Worm (Caenorhabditis elegans) whole organism, L4 larva: ENCODE measurements around the gene coel-1.

Experiments
- ceh-62 ChIP-seq: sonication (generic microtip); optimal IDR thresholded peaks from 2 replicates; lab custom pipeline; 2017; ENCODE audit warnings: missing biosample characterization, missing genetic modification characterization
- daf-12 ChIP-seq: fragments of 150-350 bp; optimal IDR thresholded peaks from 2 replicates; lab custom pipeline; 2014; ENCODE audit warnings: missing biosample characterization, missing genetic modification reagents, missing genetic modification characterization
- lin-39 ChIP-seq: fragments of 150-350 bp; optimal IDR thresholded peaks from 2 replicates; lab custom pipeline; 2014; ENCODE audit warnings: missing biosample characterization, missing genetic modification reagents, missing genetic modification characterization
- unc-62 ChIP-seq, 3 experiments: fragments of 150-350 bp in 1 of 3; sonication (generic microtip); optimal IDR thresholded peaks in 2 of 3; peaks in 1 of 3; 1 replicate in 1 of 3; 2 replicates in 2 of 3; lab custom pipeline; 2014 to 2017; ENCODE audit warnings: missing biosample characterization in 3 of 3, missing genetic modification characterization in 3 of 3, missing genetic modification reagents in 3 of 3, missing genotype in 1 of 3

- TF ChIP-seq ceh-62 (tag; lab: Kevin White, UChicago) (no peak), unc-62 (GFP tag; optimal IDR thresholded peaks at IDR 0.05 in 1 of 2; lab: Kevin White, UChicago) (no peak), unc-62 (tag; optimal IDR thresholded peaks at IDR 0.05; lab: Kevin White, UChicago) (no peak), lin-39 (tag; lab: Kevin White, UChicago) (no peak), daf-12 (tag; lab: Kevin White, UChicago) (no peak)
Measured at ce11 chrX:4294957-4295356, 29.5 kb downstream of the coel-1 start.
